Worm (Caenorhabditis elegans): Measurements from ENCODE around the gene fbxa-88.

DNA sequence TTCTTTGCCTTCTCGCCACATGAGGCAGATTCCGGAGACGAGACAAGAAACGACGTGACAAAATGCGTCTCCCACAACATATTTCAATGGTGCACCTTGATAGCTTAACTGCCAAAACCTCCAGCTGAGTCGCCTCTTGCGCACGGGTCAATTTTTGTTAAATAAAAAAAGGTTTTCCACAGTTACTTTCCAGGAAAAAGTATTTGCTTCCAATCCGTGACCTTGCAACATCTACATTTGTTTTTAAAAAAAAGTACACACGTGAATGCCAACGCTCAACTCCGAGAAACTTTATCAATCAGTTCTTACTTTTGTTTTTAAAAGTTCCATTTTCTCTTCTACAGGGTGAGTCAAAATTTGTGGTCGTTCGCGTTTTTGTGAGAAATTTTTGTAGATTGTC lies 48.6 kb downstream of the fbxa-88 start, which contains the start of gene F22B8.7:
- TF ChIP-seq lin-32 (GFP tag; optimal IDR thresholded peaks at IDR 0.05): no peak
- TF ChIP-seq nhr-12 (tag; optimal IDR thresholded peaks at IDR 0.05): no peak
- no peak for TF ChIP-seq pha-4 (tag; optimal IDR thresholded peaks at IDR 0.05)
- no peak for TF ChIP-seq ztf-11 (tag; optimal IDR thresholded peaks at IDR 0.05)
- TF ChIP-seq ces-1 (GFP tag; optimal IDR thresholded peaks at IDR 0.05): no peak
- TF ChIP-seq blmp-1 (tag; optimal IDR thresholded peaks at IDR 0.05): no peak
- TF ChIP-seq sem-2 (GFP tag; optimal IDR thresholded peaks at IDR 0.05): no peak
- no peak for TF ChIP-seq nhr-28 (tag; optimal IDR thresholded peaks at IDR 0.05)
- TF ChIP-seq unc-62 (GFP tag; optimal IDR thresholded peaks at IDR 0.05): no peak
- no peak for TF ChIP-seq snpc-4 (tag; optimal IDR thresholded peaks at IDR 0.05)
- TF ChIP-seq ham-2 (GFP tag; optimal IDR thresholded peaks at IDR 0.05): no peak
- TF ChIP-seq sptf-1 (tag; optimal IDR thresholded peaks at IDR 0.05): no peak
